Fruit fly (Drosophila melanogaster): Measurements from ENCODE around the gene CG10467.

DNA sequence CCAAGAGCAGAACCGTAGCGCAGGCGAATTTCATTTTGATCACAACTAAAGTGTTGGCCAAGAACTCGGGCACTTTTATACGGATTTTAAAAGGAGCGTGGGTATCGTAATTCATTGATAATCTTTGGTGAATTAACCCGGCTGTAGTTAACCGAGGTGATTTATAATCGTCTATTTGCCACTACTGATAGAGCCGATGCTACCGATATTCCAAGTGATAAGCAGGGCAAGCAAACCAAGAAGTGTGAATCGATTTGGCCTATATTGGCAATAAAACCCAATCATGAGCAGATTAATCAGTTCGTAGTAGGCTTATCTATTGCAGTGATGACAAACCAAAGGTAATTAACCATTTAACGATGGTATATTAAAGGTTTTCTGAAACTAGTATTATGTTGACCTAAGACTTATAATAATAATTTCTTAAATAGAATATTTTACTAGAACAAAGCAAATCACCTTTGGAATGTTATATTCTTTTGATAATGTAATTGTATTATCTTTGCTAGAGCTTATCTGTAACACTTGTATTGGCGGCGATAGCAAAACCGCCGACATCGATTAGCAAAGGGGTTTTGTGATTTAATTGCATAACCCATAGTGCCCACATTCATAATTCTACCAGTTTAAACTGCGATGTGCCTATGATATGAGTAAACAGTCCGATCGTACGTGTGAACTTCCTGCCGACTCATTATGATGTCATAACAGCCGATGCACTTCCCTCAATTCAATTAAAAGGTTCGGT lies 31.5 kb downstream of the CG10467 start, which contains the start of gene CG10472:
- no peak for TF ChIP-seq CG8478 (optimal IDR thresholded peaks at IDR 0.05)
- no peak for TF ChIP-seq CTCF (optimal IDR thresholded peaks at IDR 0.05)
